Worm (Caenorhabditis elegans) whole organism, L2 larva: Measurements from ENCODE around the gene C50E3.9.
A peak's percentile ranks its signal among the peaks of the same experiment; 100 is the strongest.

Source experiments
- C34F6.9 ChIP-seq: fragments of 150-350 bp; optimal IDR thresholded peaks from 2 replicates; lab custom pipeline; 2014; ENCODE audit warnings: missing biosample characterization, missing genetic modification characterization
- F13H6.1 ChIP-seq: sonication (generic microtip); optimal IDR thresholded peaks from 2 replicates; lab custom pipeline; 2016; ENCODE audit warnings: missing genetic modification characterization, missing compliant biosample characterization
- R02D3.7 ChIP-seq: fragments of 150-350 bp; optimal IDR thresholded peaks from 2 replicates; lab custom pipeline; 2014; ENCODE audit warnings: missing biosample characterization, missing genetic modification characterization
- Y55F3AM.14 ChIP-seq: fragments of 200-800 bp; sonication (Bioruptor generic); optimal IDR thresholded peaks from 2 replicates; lab custom pipeline; 2018; ENCODE audit warnings: mild to moderate bottlenecking, missing genetic modification characterization, missing compliant biosample characterization
- ZK546.5 ChIP-seq: sonication (generic microtip); optimal IDR thresholded peaks from 2 replicates; lab custom pipeline; 2017; ENCODE audit warnings: missing biosample characterization, missing genetic modification characterization
- alr-1 ChIP-seq: fragments of 150-350 bp; optimal IDR thresholded peaks from 2 replicates; lab custom pipeline; 2014; ENCODE audit warnings: missing biosample characterization, missing genetic modification characterization
- aly-2 ChIP-seq: fragments of 150-350 bp; optimal IDR thresholded peaks from 2 replicates; lab custom pipeline; 2014; ENCODE audit warnings: missing biosample characterization, missing genetic modification characterization
- ama-1 ChIP-seq: fragments of 150-350 bp; optimal IDR thresholded peaks from 2 replicates; lab custom pipeline; 2018; ENCODE audit warnings: inconsistent platforms
- blmp-1 ChIP-seq: sonication (generic microtip); optimal IDR thresholded peaks from 2 replicates; lab custom pipeline; 2017; ENCODE audit warnings: missing genetic modification characterization, mild to moderate bottlenecking, missing compliant biosample characterization, antibody characterized with exemption, moderate library complexity; ENCODE audit not compliant: insufficient read depth
- ceh-16 ChIP-seq: fragments of 150-350 bp; optimal IDR thresholded peaks from 2 replicates; lab custom pipeline; 2014; ENCODE audit warnings: missing biosample characterization, missing genetic modification characterization
- ceh-82 ChIP-seq: fragments of 150-350 bp; optimal IDR thresholded peaks from 2 replicates; lab custom pipeline; 2014; ENCODE audit warnings: missing biosample characterization, missing genetic modification characterization
- crh-2 ChIP-seq: sonication (generic microtip); optimal IDR thresholded peaks from 2 replicates; lab custom pipeline; 2017; ENCODE audit warnings: missing biosample characterization, missing genetic modification characterization
- dmd-4 ChIP-seq: sonication (generic microtip); optimal IDR thresholded peaks from 2 replicates; lab custom pipeline; 2017; ENCODE audit warnings: missing biosample characterization, missing genetic modification characterization
- egl-27 ChIP-seq: sonication (generic microtip); optimal IDR thresholded peaks from 3 replicates; lab custom pipeline; 2017; ENCODE audit warnings: missing biosample characterization, missing genetic modification reagents, missing genetic modification characterization
- elt-1 ChIP-seq: fragments of 150-350 bp; optimal IDR thresholded peaks from 2 replicates; lab custom pipeline; 2014; ENCODE audit warnings: missing biosample characterization, missing genetic modification characterization
- elt-3 ChIP-seq: sonication (generic microtip); optimal IDR thresholded peaks from 2 replicates; lab custom pipeline; 2017; ENCODE audit warnings: missing biosample characterization, missing genetic modification characterization
- fos-1 ChIP-seq: fragments of 150-350 bp; optimal IDR thresholded peaks from 2 replicates; lab custom pipeline; 2014; ENCODE audit warnings: missing biosample characterization, missing genetic modification characterization
- gmeb-1 ChIP-seq: fragments of 150-350 bp; optimal IDR thresholded peaks from 2 replicates; lab custom pipeline; 2014; ENCODE audit warnings: missing biosample characterization, missing genetic modification characterization
- lin-11 ChIP-seq: fragments of 150-350 bp; sonication (generic microtip); optimal IDR thresholded peaks from 2 replicates; lab custom pipeline; 2014; ENCODE audit warnings: missing biosample characterization, missing genetic modification characterization, inconsistent platforms, mixed read lengths
- lin-13 ChIP-seq: fragments of 150-350 bp; optimal IDR thresholded peaks from 2 replicates; lab custom pipeline; 2014; ENCODE audit warnings: missing biosample characterization, missing genetic modification reagents, missing genetic modification characterization
- lin-39 ChIP-seq: fragments of 150-350 bp; optimal IDR thresholded peaks from 2 replicates; lab custom pipeline; 2014; ENCODE audit warnings: missing biosample characterization, missing genetic modification reagents, missing genetic modification characterization
- lsy-2 ChIP-seq, 2 experiments: fragments of 150-350 bp in 1 of 2; sonication (generic microtip) in 1 of 2; optimal IDR thresholded peaks; 2 replicates each; lab custom pipeline; 2014 to 2017; ENCODE audit warnings: missing biosample characterization in 2 of 2, missing genetic modification characterization in 2 of 2
- mab-5 ChIP-seq: fragments of 150-350 bp; optimal IDR thresholded peaks from 2 replicates; lab custom pipeline; 2014; ENCODE audit warnings: missing biosample characterization, missing genetic modification characterization
- mbf-1 ChIP-seq: sonication (generic microtip); optimal IDR thresholded peaks from 2 replicates; lab custom pipeline; 2017; ENCODE audit warnings: missing biosample characterization, missing genetic modification characterization
- mdl-1 ChIP-seq, 2 experiments: fragments of 150-350 bp in 1 of 2; sonication (generic microtip) in 1 of 2; optimal IDR thresholded peaks; 2 replicates each; lab custom pipeline; 2017; ENCODE audit warnings: missing biosample characterization in 2 of 2, missing genetic modification characterization in 2 of 2
- nhr-10 ChIP-seq: sonication (generic microtip); optimal IDR thresholded peaks from 2 replicates; lab custom pipeline; 2017; ENCODE audit warnings: missing biosample characterization, missing genetic modification characterization
- nhr-11 ChIP-seq: fragments of 150-350 bp; optimal IDR thresholded peaks from 2 replicates; lab custom pipeline; 2014; ENCODE audit warnings: missing biosample characterization, missing genetic modification characterization
- nhr-12 ChIP-seq: fragments of 150-350 bp; optimal IDR thresholded peaks from 2 replicates; lab custom pipeline; 2014; ENCODE audit warnings: missing biosample characterization, missing genetic modification characterization
- nhr-129 ChIP-seq: fragments of 150-350 bp; optimal IDR thresholded peaks from 2 replicates; lab custom pipeline; 2014; ENCODE audit warnings: missing biosample characterization, missing genetic modification characterization
- nhr-21 ChIP-seq: fragments of 150-350 bp; optimal IDR thresholded peaks from 2 replicates; lab custom pipeline; 2014; ENCODE audit warnings: missing biosample characterization, missing genetic modification characterization
- nhr-23 ChIP-seq: fragments of 150-350 bp; optimal IDR thresholded peaks from 2 replicates; lab custom pipeline; 2014; ENCODE audit warnings: missing biosample characterization, missing genetic modification reagents, missing genetic modification characterization
- nhr-237 ChIP-seq: fragments of 150-350 bp; optimal IDR thresholded peaks from 2 replicates; lab custom pipeline; 2014; ENCODE audit warnings: missing biosample characterization, missing genetic modification characterization
- nhr-25 ChIP-seq: fragments of 150-350 bp; sonication (generic microtip); optimal IDR thresholded peaks from 3 replicates; lab custom pipeline; 2014; ENCODE audit warnings: missing biosample characterization, missing genetic modification characterization
- nhr-6 ChIP-seq: fragments of 150-350 bp; optimal IDR thresholded peaks from 2 replicates; lab custom pipeline; 2014; ENCODE audit warnings: missing biosample characterization, missing genetic modification characterization
- nhr-77 ChIP-seq: fragments of 150-350 bp; optimal IDR thresholded peaks from 2 replicates; lab custom pipeline; 2014; ENCODE audit warnings: missing biosample characterization, missing genetic modification characterization
- peb-1 ChIP-seq: fragments of 150-350 bp; optimal IDR thresholded peaks from 2 replicates; lab custom pipeline; 2014; ENCODE audit warnings: missing biosample characterization, missing genetic modification characterization
- sem-4 ChIP-seq: fragments of 150-350 bp; optimal IDR thresholded peaks from 2 replicates; lab custom pipeline; 2014; ENCODE audit warnings: missing biosample characterization, missing genetic modification reagents, missing genetic modification characterization
- skn-1 ChIP-seq: sonication (generic microtip); optimal IDR thresholded peaks from 2 replicates; lab custom pipeline; 2017; ENCODE audit warnings: missing biosample characterization, missing genetic modification characterization
- sma-3 ChIP-seq: sonication (generic microtip); optimal IDR thresholded peaks from 2 replicates; lab custom pipeline; 2016; ENCODE audit warnings: missing genetic modification reagents, missing genetic modification characterization, missing compliant biosample characterization
- sma-9 ChIP-seq, 2 experiments: fragments of 150-350 bp in 1 of 2; sonication (generic microtip) in 1 of 2; optimal IDR thresholded peaks; 2 replicates each; lab custom pipeline; 2014 to 2016; ENCODE audit warnings: missing genetic modification characterization in 2 of 2, mild to moderate bottlenecking in 1 of 2, missing biosample characterization in 1 of 2, missing compliant biosample characterization in 1 of 2, missing genetic modification reagents in 1 of 2, moderate library complexity in 1 of 2
- snpc-4 ChIP-seq: fragments of 150-350 bp; optimal IDR thresholded peaks from 2 replicates; lab custom pipeline; 2014; ENCODE audit warnings: missing biosample characterization, missing genetic modification characterization
- unc-39 ChIP-seq: fragments of 150-350 bp; optimal IDR thresholded peaks from 2 replicates; lab custom pipeline; 2014; ENCODE audit warnings: missing biosample characterization, missing genetic modification characterization
- unc-55 ChIP-seq: fragments of 150-350 bp; sonication (generic microtip); optimal IDR thresholded peaks from 3 replicates; lab custom pipeline; 2014; ENCODE audit warnings: missing biosample characterization, missing genetic modification reagents, missing genetic modification characterization
- unc-62 ChIP-seq: fragments of 150-350 bp; optimal IDR thresholded peaks from 2 replicates; lab custom pipeline; 2014; ENCODE audit warnings: missing biosample characterization, missing genetic modification reagents, missing genetic modification characterization
- zag-1 ChIP-seq: fragments of 150-350 bp; optimal IDR thresholded peaks from 2 replicates; lab custom pipeline; 2014; ENCODE audit warnings: missing biosample characterization, missing genetic modification characterization
- ztf-1 ChIP-seq: fragments of 200-800 bp; sonication (Bioruptor generic); conservative IDR thresholded peaks from 2 replicates; pipeline ENCODE4 v1.3.6; 2022; ENCODE audit warnings: missing genetic modification characterization, missing compliant biosample characterization
- ztf-11 ChIP-seq: sonication (generic microtip); optimal IDR thresholded peaks from 2 replicates; lab custom pipeline; 2017; ENCODE audit warnings: missing biosample characterization, missing genetic modification characterization
- ztf-4 ChIP-seq: fragments of 150-350 bp; optimal IDR thresholded peaks from 2 replicates; lab custom pipeline; 2014; ENCODE audit warnings: missing biosample characterization, missing genetic modification characterization

C50E3.9 gene

ce11 chrV:7580378-7580777, 19.7 kb downstream of the C50E3.9 start, which contains the start of gene ets-6:
Gene ets-6 (minus strand): TSS chrV:7580546.
- TF ChIP-seq ztf-11 (tag; lab: Kevin White, UChicago) (no peak), nhr-12 (tag; lab: Kevin White, UChicago) (no peak), mbf-1 (tag; lab: Kevin White, UChicago) (no peak), ZK546.5 (tag; lab: Kevin White, UChicago) (no peak), unc-39 (tag; lab: Kevin White, UChicago) (no peak), Y55F3AM.14 (GFP tag; lab: Kevin White, UChicago) (no peak), ztf-1 (no peak), aly-2 (tag; lab: Kevin White, UChicago) (no peak), ceh-16 (tag; lab: Kevin White, UChicago) (no peak), nhr-6 (no peak), snpc-4 (tag; lab: Kevin White, UChicago) (no peak), skn-1 (tag; lab: Kevin White, UChicago) (no peak), egl-27 (tag; lab: Kevin White, UChicago) (no peak), sma-3 (GFP tag; lab: Kevin White, UChicago) (peak; percentile 16), unc-62 (GFP tag; lab: Kevin White, UChicago) (no peak), ama-1 (lab: Kevin White, UChicago) (no peak), ztf-4 (no peak), alr-1 (tag; lab: Kevin White, UChicago) (no peak), lin-11 (tag; lab: Kevin White, UChicago) (no peak), sem-4 (tag; lab: Kevin White, UChicago) (no peak), lsy-2 (tag; optimal IDR thresholded peaks at IDR 0.05; lab: Kevin White, UChicago) (peak; percentile 10 to 78), blmp-1 (tag; lab: Kevin White, UChicago) (no peak), mab-5 (tag; lab: Kevin White, UChicago) (no peak), sma-9 (GFP tag; optimal IDR thresholded peaks at IDR 0.05; lab: Kevin White, UChicago) (peak; percentile 26), sma-9 (tag; optimal IDR thresholded peaks at IDR 0.05; lab: Kevin White, UChicago) (no peak), zag-1 (tag; lab: Kevin White, UChicago) (no peak), elt-3 (tag; lab: Kevin White, UChicago) (no peak), crh-2 (tag; lab: Kevin White, UChicago) (peak; percentile 55), lin-39 (no peak), F13H6.1 (tag; lab: Kevin White, UChicago) (no peak), nhr-129 (tag; lab: Kevin White, UChicago) (peak; percentile 50), mdl-1 (tag; optimal IDR thresholded peaks at IDR 0.05; lab: Kevin White, UChicago) (no peak), unc-55 (GFP tag; lab: Kevin White, UChicago) (peak; percentile 76), nhr-10 (tag; lab: Kevin White, UChicago) (no peak), ceh-82 (tag; lab: Kevin White, UChicago) (no peak), elt-1 (no peak), nhr-25 (tag; lab: Kevin White, UChicago) (peak; percentile 35), nhr-23 (tag; lab: Kevin White, UChicago) (no peak), nhr-77 (tag; lab: Kevin White, UChicago) (no peak), lin-13 (no peak), nhr-237 (tag; lab: Kevin White, UChicago) (no peak), fos-1 (peak; percentile 25), dmd-4 (tag; lab: Kevin White, UChicago) (no peak), gmeb-1 (tag; lab: Kevin White, UChicago) (peak; percentile 60), peb-1 (no peak), nhr-21 (tag; lab: Kevin White, UChicago) (peak; percentile 18), C34F6.9 (tag; lab: Kevin White, UChicago) (peak; percentile 77), R02D3.7 (tag; lab: Kevin White, UChicago) (no peak), nhr-11 (tag; lab: Kevin White, UChicago) (no peak)
